Fruit fly (Drosophila melanogaster) whole organism, wandering third instar larva: ENCODE results near the gene CG5390.

Experiments used
- Abd-B ChIP-seq: fragments of >200 bp; optimal IDR thresholded peaks from 2 replicates; lab custom pipeline; 2017; ENCODE audit warnings: missing biosample characterization, missing genetic modification characterization
- CG32264 ChIP-seq: fragments of 200-800 bp; sonication (Bioruptor generic); optimal IDR thresholded peaks from 2 replicates; lab custom pipeline; 2016; ENCODE audit warnings: missing biosample characterization, missing genetic modification characterization
- CrebA ChIP-seq: fragments of 200-800 bp; sonication (Bioruptor generic); optimal IDR thresholded peaks from 2 replicates; lab custom pipeline; 2016; ENCODE audit warnings: missing biosample characterization, mild to moderate bottlenecking, missing genetic modification characterization, borderline replicate concordance
- Dfd ChIP-seq: fragments of >200 bp; optimal IDR thresholded peaks from 2 replicates; lab custom pipeline; 2017; ENCODE audit warnings: missing biosample characterization, missing genetic modification characterization
- Dif ChIP-seq: fragments of 200-275, 200-300 bp; sonication (Bioruptor generic); optimal IDR thresholded peaks from 2 replicates; lab custom pipeline; 2018; ENCODE audit warnings: missing biosample characterization, missing genetic modification characterization; ENCODE audit not compliant: partially characterized antibody
- GATAd ChIP-seq: sonication (Bioruptor generic); optimal IDR thresholded peaks from 2 replicates; lab custom pipeline; 2016; ENCODE audit warnings: missing biosample characterization, missing genetic modification characterization
- HLH106 ChIP-seq: fragments of 200-800 bp; optimal IDR thresholded peaks from 3 replicates; lab custom pipeline; 2019; ENCODE audit warnings: missing biosample characterization, mild to moderate bottlenecking, missing genetic modification characterization, moderate library complexity
- Hnf4 ChIP-seq: fragments of 200-800 bp; sonication (Bioruptor generic); optimal IDR thresholded peaks from 2 replicates; lab custom pipeline; 2016; ENCODE audit warnings: missing biosample characterization, mild to moderate bottlenecking, missing genetic modification characterization
- Hr83 ChIP-seq: fragments of 200-300 bp; sonication (Bioruptor generic); optimal IDR thresholded peaks from 2 replicates; lab custom pipeline; 2016; ENCODE audit warnings: missing biosample characterization, mild to moderate bottlenecking, missing genetic modification characterization, moderate library complexity; ENCODE audit not compliant: poor library complexity, severe bottlenecking
- Jra ChIP-seq: sonication (Bioruptor generic); optimal IDR thresholded peaks from 2 replicates; lab custom pipeline; 2016; ENCODE audit warnings: missing biosample characterization, missing genetic modification characterization
- Myc ChIP-seq: fragments of >200 bp; optimal IDR thresholded peaks from 2 replicates; lab custom pipeline; 2017
- N ChIP-seq: fragments of >200 bp; optimal IDR thresholded peaks from 2 replicates; lab custom pipeline; 2018; ENCODE audit warnings: missing biosample characterization, missing external identifiers, missing genetic modification characterization
- Rel ChIP-seq, 2 experiments: fragments of 200-800 bp; sonication (Bioruptor generic) in 1 of 2; optimal IDR thresholded peaks; 2 replicates in 1 of 2; 3 replicates in 1 of 2; lab custom pipeline; 2016 to 2019; ENCODE audit warnings: mild to moderate bottlenecking in 2 of 2, missing biosample characterization in 2 of 2, missing genetic modification characterization in 2 of 2, moderate library complexity in 1 of 2
- Sp1 ChIP-seq: fragments of 200-800 bp; sonication (Bioruptor generic); optimal IDR thresholded peaks from 3 replicates; lab custom pipeline; 2019; ENCODE audit warnings: missing biosample characterization, mild to moderate bottlenecking, missing genetic modification characterization, moderate library complexity
- Vsx2 ChIP-seq: fragments of 200-300, 225-300 bp; sonication (Bioruptor generic); optimal IDR thresholded peaks from 2 replicates; lab custom pipeline; 2018; ENCODE audit warnings: missing biosample characterization, missing genetic modification characterization; ENCODE audit not compliant: partially characterized antibody
- br ChIP-seq: fragments of 200-800 bp; sonication (Bioruptor generic); optimal IDR thresholded peaks from 2 replicates; lab custom pipeline; 2016; ENCODE audit warnings: missing biosample characterization, missing genetic modification characterization
- brk ChIP-seq: fragments of 200-800 bp; sonication (Bioruptor generic); optimal IDR thresholded peaks from 2 replicates; lab custom pipeline; 2016; ENCODE audit warnings: missing biosample characterization, mild to moderate bottlenecking, missing genetic modification characterization
- dl ChIP-seq, 2 experiments: fragments of 175-275, 200-275 bp in 1 of 2; fragments of 200-275 bp in 1 of 2; sonication (Bioruptor generic); optimal IDR thresholded peaks; lab custom pipeline; 2018; ENCODE audit warnings: mild to moderate bottlenecking in 2 of 2, missing biosample characterization in 2 of 2, missing genetic modification characterization in 2 of 2, moderate library complexity in 2 of 2; ENCODE audit not compliant: partially characterized antibody in 2 of 2, insufficient read depth in 1 of 2
- dsf ChIP-seq: sonication (Bioruptor generic); optimal IDR thresholded peaks from 2 replicates; lab custom pipeline; 2016; ENCODE audit warnings: missing biosample characterization, missing genetic modification characterization, borderline replicate concordance
- ey ChIP-seq: fragments of 200-800 bp; sonication (Bioruptor generic); optimal IDR thresholded peaks from 2 replicates; lab custom pipeline; 2016; ENCODE audit warnings: missing biosample characterization, missing genetic modification characterization
- foxo ChIP-seq, 2 experiments: fragments of 200-800 bp; sonication (Bioruptor generic); optimal IDR thresholded peaks; 2 replicates in 1 of 2; 3 replicates in 1 of 2; lab custom pipeline; 2016 to 2017; ENCODE audit warnings: missing biosample characterization in 2 of 2, missing genetic modification characterization in 2 of 2
- fru ChIP-seq: fragments of 200-800 bp; sonication (Bioruptor generic); optimal IDR thresholded peaks from 3 replicates; lab custom pipeline; 2016; ENCODE audit warnings: missing biosample characterization, mild to moderate bottlenecking, missing genetic modification characterization
- h ChIP-seq: fragments of 200-800 bp; sonication (Bioruptor generic); optimal IDR thresholded peaks from 3 replicates; lab custom pipeline; 2016; ENCODE audit warnings: missing biosample characterization, mild to moderate bottlenecking, missing genetic modification characterization
- jim ChIP-seq: fragments of 175-275, 200-325 bp; sonication (Bioruptor generic); optimal IDR thresholded peaks from 2 replicates; lab custom pipeline; 2016; ENCODE audit warnings: missing biosample characterization, mild to moderate bottlenecking, missing genetic modification characterization
- pan ChIP-seq: fragments of >200 bp; optimal IDR thresholded peaks from 2 replicates; lab custom pipeline; 2017
- rgr ChIP-seq: fragments of 200-800 bp; sonication (Bioruptor generic); optimal IDR thresholded peaks from 3 replicates; lab custom pipeline; 2016; ENCODE audit warnings: missing biosample characterization, mild to moderate bottlenecking, missing genetic modification characterization
- sage ChIP-seq: fragments of 200-800 bp; sonication (Bioruptor generic); optimal IDR thresholded peaks from 2 replicates; lab custom pipeline; 2016; ENCODE audit warnings: missing biosample characterization, mild to moderate bottlenecking, missing genetic modification characterization
- sv ChIP-seq: fragments of 200-800 bp; sonication (Bioruptor generic); optimal IDR thresholded peaks from 3 replicates; lab custom pipeline; 2016; ENCODE audit warnings: missing biosample characterization, missing genetic modification characterization
- usp ChIP-seq: fragments of >200 bp; optimal IDR thresholded peaks from 2 replicates; lab custom pipeline; 2017; ENCODE audit warnings: missing biosample characterization, missing genetic modification characterization
- woc ChIP-seq: sonication (Bioruptor generic); optimal IDR thresholded peaks from 2 replicates; lab custom pipeline; 2016; ENCODE audit warnings: missing biosample characterization, mild to moderate bottlenecking, missing genetic modification characterization

CG5390 gene

dm6 chr2L:10331066-10331847 is 24.9 kb upstream of the CG5390 start, which contains the start of the genes Schip1 and Cox10:
Gene Schip1 (minus strand): TSS chr2L:10331116.
Gene Cox10 (plus strand): TSS chr2L:10331471.
- TF ChIP-seq woc (GFP tag; lab: Kevin White, UChicago), result no peak
- no peak for TF ChIP-seq dl (GFP tag; optimal IDR thresholded peaks at IDR 0.05; lab: Kevin White, UChicago; ENCODE audit: insufficient read depth in 1 of 2, partially characterized antibody in 2 of 2)
- no peak for TF ChIP-seq N
- no peak for TF ChIP-seq Vsx2 (GFP tag; lab: Kevin White, UChicago)
- TF ChIP-seq CrebA (GFP tag; lab: Kevin White, UChicago), result no peak
- TF ChIP-seq foxo (GFP tag; optimal IDR thresholded peaks at IDR 0.05; lab: Kevin White, UChicago), result no peak
- no peak for TF ChIP-seq CG32264 (GFP tag; lab: Kevin White, UChicago)
- no peak for TF ChIP-seq HLH106 (tag; lab: Kevin White, UChicago)
- no peak for TF ChIP-seq sv (GFP tag; lab: Kevin White, UChicago)
- TF ChIP-seq Dif (GFP tag; lab: Kevin White, UChicago), result no peak
- TF ChIP-seq usp (GFP tag; lab: Kevin White, UChicago), result no peak
- no peak for TF ChIP-seq dsf (GFP tag; lab: Kevin White, UChicago)
- no peak for TF ChIP-seq Sp1 (GFP tag; lab: Kevin White, UChicago)
- no peak for TF ChIP-seq Abd-B (GFP tag; lab: Kevin White, UChicago)
- no peak for TF ChIP-seq Jra (GFP tag; lab: Kevin White, UChicago)
- TF ChIP-seq rgr (GFP tag; lab: Kevin White, UChicago), result no peak
- no peak for TF ChIP-seq pan
- TF ChIP-seq Dfd (GFP tag; lab: Kevin White, UChicago), result no peak

- no peak for TF ChIP-seq br (GFP tag; lab: Kevin White, UChicago)
- TF ChIP-seq woc (GFP tag; lab: Kevin White, UChicago), result no peak
- no peak for TF ChIP-seq Abd-B (GFP tag; lab: Kevin White, UChicago)
- TF ChIP-seq CG32264 (GFP tag; lab: Kevin White, UChicago), result no peak
- TF ChIP-seq Myc (lab: Kevin White, UChicago), result no peak
- no peak for TF ChIP-seq pan
- no peak for TF ChIP-seq Vsx2 (GFP tag; lab: Kevin White, UChicago)
Observed at dm6 chr2L:10327790-10328189, 21.4 kb upstream of the CG5390 start, which contains the start of gene RnrL. Gene RnrL (minus strand): TSS chr2L:10327943.

- TF ChIP-seq h (GFP tag; lab: Kevin White, UChicago), result no peak
- TF ChIP-seq Rel (GFP tag; optimal IDR thresholded peaks at IDR 0.05; lab: Kevin White, UChicago), result no peak
- TF ChIP-seq Rel (tag; optimal IDR thresholded peaks at IDR 0.05; lab: Kevin White, UChicago), result peak; percentile 77
- no peak for TF ChIP-seq jim (GFP tag; lab: Kevin White, UChicago)
Observed at dm6 chr2L:10322773-10323487, 16.5 kb upstream of the CG5390 start, which contains the start of gene CG5381. Gene CG5381 (minus strand): TSS chr2L:10323102.

- TF ChIP-seq dl (GFP tag; optimal IDR thresholded peaks at IDR 0.05; lab: Kevin White, UChicago; ENCODE audit: insufficient read depth in 1 of 2, partially characterized antibody in 2 of 2), result no peak
- no peak for TF ChIP-seq Jra (GFP tag; lab: Kevin White, UChicago)
- TF ChIP-seq sage (GFP tag; lab: Kevin White, UChicago), result no peak
- TF ChIP-seq Sp1 (GFP tag; lab: Kevin White, UChicago), result no peak
- TF ChIP-seq CrebA (GFP tag; lab: Kevin White, UChicago), result no peak
- no peak for TF ChIP-seq CG32264 (GFP tag; lab: Kevin White, UChicago)
- TF ChIP-seq pan, result no peak
- no peak for TF ChIP-seq h (GFP tag; lab: Kevin White, UChicago)
- no peak for TF ChIP-seq GATAd (GFP tag; lab: Kevin White, UChicago)
- TF ChIP-seq ey (GFP tag; lab: Kevin White, UChicago), result no peak
- TF ChIP-seq Hr83, result no peak
- TF ChIP-seq Myc (lab: Kevin White, UChicago), result no peak
- TF ChIP-seq fru (GFP tag; lab: Kevin White, UChicago), result no peak
- no peak for TF ChIP-seq Abd-B (GFP tag; lab: Kevin White, UChicago)
- no peak for TF ChIP-seq woc (GFP tag; lab: Kevin White, UChicago)
- no peak for TF ChIP-seq Hnf4
- no peak for TF ChIP-seq brk (GFP tag; lab: Kevin White, UChicago)
- no peak for TF ChIP-seq rgr (GFP tag; lab: Kevin White, UChicago)
Observed at dm6 chr2L:10322176-10322575, 15.8 kb upstream of the CG5390 start, which contains the start of gene CG4995. Gene CG4995 (plus strand): TSS chr2L:10322476.
